Fruit fly (Drosophila melanogaster) whole organism, wandering third instar larva: ENCODE results near the gene CG17196.

Experiments
- Dfd ChIP-seq: fragments of >200 bp; optimal IDR thresholded peaks from 2 replicates; lab custom pipeline; 2017; ENCODE audit warnings: missing biosample characterization, missing genetic modification characterization
- pan ChIP-seq: fragments of >200 bp; optimal IDR thresholded peaks from 2 replicates; lab custom pipeline; 2017

DNA sequence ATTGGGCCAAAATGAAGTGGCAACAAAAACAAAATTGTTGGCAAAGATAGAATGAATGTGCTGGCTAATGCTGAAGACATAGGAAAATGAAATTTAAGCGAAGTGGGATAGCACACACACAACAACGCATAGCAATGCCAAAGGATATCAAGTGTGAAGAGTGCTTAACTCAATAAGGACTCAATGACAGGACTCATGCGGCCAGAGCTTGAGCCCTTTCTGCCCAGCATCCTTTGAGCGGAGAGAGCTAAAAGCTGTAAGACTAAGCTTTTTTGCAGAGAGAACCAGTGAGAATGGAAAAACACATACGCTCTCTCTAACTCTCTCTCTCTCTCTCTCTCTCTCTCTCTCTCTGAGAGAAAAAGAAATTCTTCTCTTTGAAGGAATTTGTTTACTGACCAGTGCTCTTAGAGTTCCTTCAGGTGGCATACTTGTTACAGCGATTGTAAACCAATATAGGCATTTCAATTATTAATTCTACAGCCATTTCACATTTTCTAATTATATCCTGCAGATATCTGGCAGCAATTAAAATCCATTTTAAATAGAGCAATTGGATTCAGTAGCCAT, 6.9 kb upstream of the CG17196 start:
- TF ChIP-seq pan (lab: Kevin White, UChicago) = no peak
- no peak for TF ChIP-seq Dfd (GFP tag; lab: Kevin White, UChicago)
